Worm (Caenorhabditis elegans): ENCODE data around the gene nhr-134.

DNA sequence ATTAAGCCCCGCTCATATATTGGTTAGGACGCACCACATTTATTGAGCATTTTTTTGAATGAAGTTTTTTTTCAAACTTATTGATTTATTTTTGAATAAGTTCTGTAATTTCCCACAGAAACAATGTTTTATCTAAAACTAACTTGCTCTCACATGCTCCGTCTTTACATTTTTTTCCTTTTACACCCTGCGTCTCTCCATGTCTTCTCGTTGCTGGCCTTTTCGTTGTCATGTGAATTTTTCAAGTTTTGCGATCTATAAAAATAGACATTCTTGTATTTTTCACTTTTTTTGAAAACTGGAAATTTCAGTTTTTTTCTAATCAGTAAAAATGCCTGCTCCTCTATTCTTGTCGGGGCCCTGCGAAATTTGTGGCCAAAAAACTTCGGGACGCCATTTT lies at the start of gene nhr-134:
- TF ChIP-seq Y75B8A.6 (GFP tag; IDR thresholded peaks at IDR 0.05) (no peak), fos-1 (tag; optimal IDR thresholded peaks at IDR 0.05) (no peak), T20F7.1 (GFP tag; optimal IDR thresholded peaks at IDR 0.05) (no peak), egl-27 (tag; optimal IDR thresholded peaks at IDR 0.05) (no peak), Y48G9A.11 (GFP tag; IDR thresholded peaks at IDR 0.05) (no peak), ceh-82 (tag; optimal IDR thresholded peaks at IDR 0.05) (no peak), pha-4 (GFP tag; IDR thresholded peaks at IDR 0.05) (no peak), pha-4 (tag; optimal IDR thresholded peaks at IDR 0.05) (no peak), Y105C5A.15 (GFP tag; IDR thresholded peaks at IDR 0.05) (no peak), ceh-28 (tag; optimal IDR thresholded peaks at IDR 0.05) (no peak), spr-1 (tag; optimal IDR thresholded peaks at IDR 0.05) (no peak), lim-7 (GFP tag; IDR thresholded peaks at IDR 0.05) (no peak), nhr-76 (tag; optimal IDR thresholded peaks at IDR 0.05) (no peak)

Measured in whole organism, L4 larva.